Worm (Caenorhabditis elegans) whole organism, early embryonic: ENCODE results near the gene sri-27.

ENCODE experiments used
- B0310.2 ChIP-seq: sonication (generic microtip); optimal IDR thresholded peaks from 2 replicates; lab custom pipeline; 2016; ENCODE audit warnings: mild to moderate bottlenecking, missing genetic modification characterization, missing compliant biosample characterization
- aly-1 ChIP-seq: sonication (generic microtip); optimal IDR thresholded peaks from 2 replicates; lab custom pipeline; 2016; ENCODE audit warnings: missing genetic modification characterization, missing compliant biosample characterization
- ama-1 ChIP-seq: fragments of 150-350 bp; optimal IDR thresholded peaks from 2 replicates; lab custom pipeline; 2014
- ceh-13 ChIP-seq: fragments of 200-800 bp; sonication (Bioruptor generic); optimal IDR thresholded peaks from 2 replicates; lab custom pipeline; 2018; ENCODE audit warnings: mild to moderate bottlenecking, missing genetic modification characterization, missing compliant biosample characterization
- ceh-36 ChIP-seq: sonication (generic microtip); optimal IDR thresholded peaks from 2 replicates; lab custom pipeline; 2016; ENCODE audit warnings: missing genetic modification characterization, inconsistent platforms, missing compliant biosample characterization
- flt-1 ChIP-seq: fragments of 200-800 bp; sonication (Bioruptor generic); IDR thresholded peaks from 2 replicates; pipeline ENCODE4 v1.3.6; 2022; ENCODE audit warnings: missing genetic modification characterization, missing compliant biosample characterization
- pes-1 ChIP-seq: fragments of 200-800 bp; sonication (Bioruptor generic); IDR thresholded peaks from 2 replicates; pipeline ENCODE4 v1.3.6; 2022; ENCODE audit warnings: missing genetic modification reagents, missing genetic modification characterization, missing compliant biosample characterization
- tbx-37 ChIP-seq: fragments of 200-800 bp; sonication (Bioruptor generic); conservative IDR thresholded peaks from 2 replicates; pipeline ENCODE4 v1.3.6; 2022; ENCODE audit warnings: missing genetic modification reagents, missing genetic modification characterization, missing compliant biosample characterization

- no peak for TF ChIP-seq ama-1 (lab: Kevin White, UChicago)
- no peak for TF ChIP-seq pes-1
- TF ChIP-seq ceh-13 (GFP tag; lab: Kevin White, UChicago), result no peak
- no peak for TF ChIP-seq flt-1 (GFP tag; lab: Robert Waterston, UW)
- no peak for TF ChIP-seq ceh-36
- no peak for TF ChIP-seq aly-1
- no peak for TF ChIP-seq B0310.2 (tag; lab: Kevin White, UChicago)
- TF ChIP-seq tbx-37 (GFP tag; lab: Robert Waterston, UW), result no peak
Measured at ce11 chrV:1710909-1711308, 14.5 kb upstream of the sri-27 start, which contains the start of gene srw-100.
